Fruit fly (Drosophila melanogaster) whole organism, embryonic: ENCODE measurements around the gene CG43638.

Experiments
- Awh ChIP-seq: fragments of 200-800 bp; sonication (Bioruptor generic); IDR thresholded peaks from 2 replicates; pipeline ENCODE4, ENCODE4 v1.3.6; 2022; ENCODE audit warnings: missing biosample characterization, missing genetic modification characterization
- B-H1 ChIP-seq: fragments of 200-800 bp; sonication (Bioruptor generic); IDR thresholded peaks from 3 replicates; pipeline ENCODE4 v1.3.6; 2022; ENCODE audit warnings: missing biosample characterization, missing genetic modification characterization
- CG11504 ChIP-seq: fragments of 200-800 bp; sonication (Bioruptor generic); optimal IDR thresholded peaks from 3 replicates; lab custom pipeline; 2019; ENCODE audit warnings: missing biosample characterization, mild to moderate bottlenecking, missing genetic modification characterization, moderate library complexity
- CG11695 ChIP-seq: fragments of 200-800 bp; sonication (Bioruptor generic); IDR thresholded peaks from 3 replicates; pipeline ENCODE4 v1.3.6; 2022; ENCODE audit warnings: missing biosample characterization, missing genetic modification characterization
- CG12236 ChIP-seq: fragments of 200-800 bp; sonication (Bioruptor generic); optimal IDR thresholded peaks from 2 replicates; lab custom pipeline; 2016; ENCODE audit warnings: missing biosample characterization, missing genetic modification characterization
- CG12769 ChIP-seq: fragments of 200-800 bp; sonication (Bioruptor generic); optimal IDR thresholded peaks from 2 replicates; lab custom pipeline; 2019; ENCODE audit warnings: missing biosample characterization, mild to moderate bottlenecking, missing genetic modification characterization, moderate library complexity
- CG13424 ChIP-seq: fragments of 200-800 bp; sonication (Bioruptor generic); optimal IDR thresholded peaks from 2 replicates; lab custom pipeline; 2019; ENCODE audit warnings: missing biosample characterization, mild to moderate bottlenecking, missing genetic modification characterization, moderate library complexity
- CG13894 ChIP-seq: fragments of 200-800 bp; sonication (Bioruptor generic); optimal IDR thresholded peaks from 3 replicates; lab custom pipeline; 2018; ENCODE audit warnings: missing biosample characterization, mild to moderate bottlenecking, missing genetic modification characterization, moderate library complexity
- CG14710 ChIP-seq: fragments of 200-800 bp; sonication (Bioruptor generic); optimal IDR thresholded peaks from 3 replicates; lab custom pipeline; 2019; ENCODE audit warnings: missing biosample characterization, mild to moderate bottlenecking, missing genetic modification characterization, moderate library complexity
- CG16863 ChIP-seq: fragments of 200-800 bp; sonication (Bioruptor generic); optimal IDR thresholded peaks from 3 replicates; lab custom pipeline; 2016; ENCODE audit warnings: missing biosample characterization, missing genetic modification characterization
- CG17328 ChIP-seq: fragments of 200-800 bp; sonication (Bioruptor generic); IDR thresholded peaks from 2 replicates; pipeline ENCODE4 v1.3.6; 2022; ENCODE audit warnings: missing biosample characterization, missing genetic modification characterization
- CG18599 ChIP-seq: fragments of 200-800 bp; sonication (Bioruptor generic); optimal IDR thresholded peaks from 3 replicates; lab custom pipeline; 2017; ENCODE audit warnings: missing biosample characterization, missing genetic modification characterization, mild to moderate bottlenecking, moderate library complexity, missing genetic modification reagents
- CG2129 ChIP-seq: fragments of 200-800 bp; sonication (Bioruptor generic); IDR thresholded peaks from 2 replicates; pipeline ENCODE4 v1.3.6; 2022; ENCODE audit warnings: missing biosample characterization, missing genetic modification characterization; ENCODE audit not compliant: partially characterized antibody
- CG2202 ChIP-seq: fragments of 200-800 bp; sonication (Bioruptor generic); optimal IDR thresholded peaks from 2 replicates; lab custom pipeline; 2018; ENCODE audit warnings: missing biosample characterization, mild to moderate bottlenecking, missing genetic modification characterization
- CG2875 ChIP-seq: fragments of 200-800 bp; sonication (Bioruptor generic); optimal IDR thresholded peaks from 2 replicates; lab custom pipeline; 2017; ENCODE audit warnings: missing biosample characterization, mild to moderate bottlenecking, missing genetic modification characterization, missing genetic modification reagents
- CG30020 ChIP-seq: fragments of 200-800 bp; optimal IDR thresholded peaks from 2 replicates; lab custom pipeline; 2019; ENCODE audit warnings: missing biosample characterization, mild to moderate bottlenecking, missing genetic modification characterization, moderate library complexity
- CG31224 ChIP-seq: fragments of 200-800 bp; sonication (Bioruptor generic); IDR thresholded peaks from 2 replicates; pipeline ENCODE4 v1.3.6; 2022; ENCODE audit warnings: missing biosample characterization, missing genetic modification characterization
- CG4282 ChIP-seq: fragments of 200-800 bp; sonication (Bioruptor generic); optimal IDR thresholded peaks from 2 replicates; lab custom pipeline; 2016; ENCODE audit warnings: missing biosample characterization, missing genetic modification characterization
- CG7372 ChIP-seq: fragments of 200-800 bp; sonication (Bioruptor generic); IDR thresholded peaks from 2 replicates; pipeline ENCODE4 v1.3.6; 2022; ENCODE audit warnings: missing biosample characterization, missing genetic modification characterization
- CG8765 ChIP-seq: fragments of 200-800 bp; sonication (Bioruptor generic); IDR thresholded peaks from 2 replicates; pipeline ENCODE4 v1.3.6; 2022; ENCODE audit warnings: missing biosample characterization, missing genetic modification characterization
- CG9817 ChIP-seq: fragments of 200-800 bp; sonication (Bioruptor generic); optimal IDR thresholded peaks from 2 replicates; lab custom pipeline; 2018; ENCODE audit warnings: missing biosample characterization, mild to moderate bottlenecking, missing genetic modification characterization, moderate library complexity
- Deaf1 ChIP-seq: fragments of 200-800 bp; optimal IDR thresholded peaks from 3 replicates; lab custom pipeline; 2019; ENCODE audit warnings: missing biosample characterization, mild to moderate bottlenecking, missing genetic modification characterization, moderate library complexity
- Dip3 ChIP-seq: fragments of 200-800 bp; sonication (Bioruptor generic); optimal IDR thresholded peaks from 3 replicates; lab custom pipeline; 2016; ENCODE audit warnings: missing biosample characterization, missing genetic modification characterization
- Fer1 ChIP-seq: fragments of 200-800 bp; sonication (Bioruptor generic); optimal IDR thresholded peaks from 2 replicates; lab custom pipeline; 2017; ENCODE audit warnings: missing biosample characterization, mild to moderate bottlenecking, missing genetic modification characterization
- Gug ChIP-seq: fragments of 200-800 bp; sonication (Bioruptor generic); IDR thresholded peaks from 4 replicates; pipeline ENCODE4 v1.3.6; 2022; ENCODE audit warnings: missing biosample characterization, missing genetic modification characterization
- Hand ChIP-seq: fragments of 200-800 bp; sonication (Bioruptor generic); optimal IDR thresholded peaks from 2 replicates; lab custom pipeline; 2017; ENCODE audit warnings: mild to moderate bottlenecking, missing biosample characterization, missing genetic modification reagents, missing genetic modification characterization
- Hey ChIP-seq: fragments of 200-800 bp; sonication (Bioruptor generic); optimal IDR thresholded peaks from 3 replicates; lab custom pipeline; 2018; ENCODE audit warnings: missing biosample characterization, mild to moderate bottlenecking, missing genetic modification characterization
- HmgD ChIP-seq: fragments of 200-800 bp; sonication (Bioruptor generic); optimal IDR thresholded peaks from 3 replicates; lab custom pipeline; 2016; ENCODE audit warnings: missing biosample characterization, missing genetic modification characterization
- NC2β ChIP-seq: fragments of 200-800 bp; sonication (Bioruptor generic); optimal IDR thresholded peaks from 2 replicates; lab custom pipeline; 2016; ENCODE audit warnings: missing biosample characterization, missing genetic modification characterization
- Oli ChIP-seq: fragments of 200-800 bp; sonication (Bioruptor generic); optimal IDR thresholded peaks from 2 replicates; lab custom pipeline; 2018; ENCODE audit warnings: missing biosample characterization, mild to moderate bottlenecking, missing genetic modification characterization, moderate library complexity
- Sin3A ChIP-seq: fragments of >200 bp; optimal IDR thresholded peaks from 2 replicates; lab custom pipeline; 2018
- Stat92E ChIP-seq, 3 experiments: fragments of >200 bp in 2 of 3; fragments of 200-800 bp in 1 of 3; sonication (Bioruptor generic) in 1 of 3; optimal IDR thresholded peaks; 2 replicates each; lab custom pipeline; 2017 to 2019; ENCODE audit warnings: missing biosample characterization in 3 of 3, missing genetic modification characterization in 3 of 3, mild to moderate bottlenecking in 1 of 3, moderate library complexity in 1 of 3
- ara ChIP-seq: fragments of 200-800 bp; sonication (Bioruptor generic); IDR thresholded peaks from 2 replicates; pipeline ENCODE4 v1.3.6; 2022; ENCODE audit warnings: missing biosample characterization, missing genetic modification characterization
- bcd ChIP-seq: fragments of 200-800 bp; sonication (Bioruptor generic); optimal IDR thresholded peaks from 2 replicates; lab custom pipeline; 2017; ENCODE audit warnings: missing biosample characterization, mild to moderate bottlenecking, missing genetic modification characterization
- caup ChIP-seq: fragments of 200-800 bp; sonication (Bioruptor generic); optimal IDR thresholded peaks from 3 replicates; lab custom pipeline; 2017; ENCODE audit warnings: missing biosample characterization, mild to moderate bottlenecking, missing genetic modification characterization, moderate library complexity; ENCODE audit not compliant: severe bottlenecking
- dmrt11E ChIP-seq: fragments of 200-800 bp; sonication (Bioruptor generic); optimal IDR thresholded peaks from 3 replicates; lab custom pipeline; 2018; ENCODE audit warnings: missing biosample characterization, mild to moderate bottlenecking, missing genetic modification characterization, moderate library complexity
- ham ChIP-seq: fragments of 200-800 bp; sonication (Bioruptor generic); IDR thresholded peaks from 2 replicates; pipeline ENCODE4 v1.3.6; 2022; ENCODE audit warnings: missing biosample characterization, missing genetic modification characterization
- hbn ChIP-seq: fragments of 200-800 bp; sonication (Bioruptor generic); IDR thresholded peaks from 2 replicates; pipeline ENCODE4 v1.3.6; 2022; ENCODE audit warnings: missing biosample characterization, missing genetic modification characterization; ENCODE audit not compliant: partially characterized antibody
- her ChIP-seq: fragments of 200-800 bp; sonication (Bioruptor generic); optimal IDR thresholded peaks from 2 replicates; lab custom pipeline; 2016; ENCODE audit warnings: missing biosample characterization, missing genetic modification characterization
- knrl ChIP-seq: fragments of 200-800 bp; sonication (Bioruptor generic); IDR thresholded peaks from 3 replicates; pipeline ENCODE4 v1.3.6; 2022; ENCODE audit warnings: missing biosample characterization, missing genetic modification characterization; ENCODE audit not compliant: partially characterized antibody
- nerfin-1 ChIP-seq: fragments of 200-800 bp; sonication (Bioruptor generic); optimal IDR thresholded peaks from 3 replicates; lab custom pipeline; 2019; ENCODE audit warnings: missing biosample characterization, mild to moderate bottlenecking, missing genetic modification characterization, moderate library complexity
- odd ChIP-seq: fragments of 200-800 bp; sonication (Bioruptor generic); optimal IDR thresholded peaks from 2 replicates; lab custom pipeline; 2017; ENCODE audit warnings: missing biosample characterization, mild to moderate bottlenecking, missing genetic modification characterization
- pros ChIP-seq: fragments of 200-800 bp; sonication (Bioruptor generic); optimal IDR thresholded peaks from 3 replicates; lab custom pipeline; 2019; ENCODE audit warnings: missing biosample characterization, mild to moderate bottlenecking, missing genetic modification characterization, moderate library complexity
- sens ChIP-seq: fragments of 200-800 bp; sonication (Bioruptor generic); peaks from one replicate; lab custom pipeline; 2016; ENCODE audit warnings: missing biosample characterization, missing genetic modification characterization
- shn ChIP-seq: fragments of 200-800 bp; sonication (Bioruptor generic); optimal IDR thresholded peaks from 3 replicates; lab custom pipeline; 2016; ENCODE audit warnings: missing biosample characterization, missing genetic modification characterization
- stc ChIP-seq: fragments of 200-800 bp; sonication (Bioruptor generic); IDR thresholded peaks from 2 replicates; pipeline ENCODE4 v1.3.6; 2022; ENCODE audit warnings: missing biosample characterization, missing genetic modification characterization
- wek ChIP-seq: fragments of 200-800 bp; sonication (Bioruptor generic); optimal IDR thresholded peaks from 3 replicates; lab custom pipeline; 2018; ENCODE audit warnings: missing biosample characterization, mild to moderate bottlenecking, missing genetic modification characterization, moderate library complexity
- z ChIP-seq: fragments of 200-800 bp; sonication (Bioruptor generic); IDR thresholded peaks from 3 replicates; pipeline ENCODE4 v1.3.6; 2022; ENCODE audit warnings: missing biosample characterization, missing genetic modification characterization

Gene CG43638

DNA sequence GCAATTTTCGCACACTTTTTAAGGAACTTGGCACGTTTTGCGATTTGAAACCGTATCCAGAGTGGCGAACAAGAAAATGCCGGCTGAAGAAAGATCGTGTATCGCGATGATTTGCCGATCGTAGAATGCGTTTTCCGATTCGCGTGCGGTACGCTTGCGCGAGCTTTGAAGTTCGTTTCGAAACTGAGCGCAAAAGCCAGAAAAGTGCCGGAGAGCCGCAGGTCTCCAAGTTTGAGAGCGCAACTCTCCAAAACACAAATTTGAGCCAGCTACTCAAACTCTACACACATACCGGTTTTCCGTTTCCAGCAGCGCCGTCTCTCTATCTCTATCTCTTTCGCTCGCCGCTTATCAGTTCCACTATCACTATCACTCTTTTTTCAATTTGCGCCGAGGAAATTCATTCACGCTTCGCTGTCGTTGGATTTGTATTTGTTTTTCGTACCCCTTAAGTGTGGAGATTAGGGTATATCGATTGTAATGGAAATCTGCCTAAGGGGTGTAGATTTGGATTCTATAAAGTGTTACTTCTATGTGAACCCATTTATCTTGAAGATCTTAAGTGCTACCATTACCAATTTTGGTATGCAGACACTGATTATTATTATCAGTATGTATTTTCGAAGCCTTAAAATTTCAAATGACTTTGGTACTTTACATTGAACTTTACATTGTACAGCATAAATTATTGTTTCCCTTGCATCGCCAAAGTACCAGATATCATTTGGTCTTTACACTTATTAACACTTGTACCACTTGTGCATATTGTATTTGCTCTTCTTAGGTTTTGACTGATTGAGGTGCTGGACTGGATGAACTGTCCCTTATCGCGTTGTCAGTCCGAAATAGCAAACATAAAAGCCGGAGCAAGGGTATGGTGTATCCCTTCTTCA is 12.2 kb downstream of the CG43638 start (continued):
- TF ChIP-seq z (GFP tag; lab: Robert Waterston, UW) (peak; percentile 64; the same call in 1 of the 3 replicates), HmgD (GFP tag; lab: Kevin White, UChicago) (peak; percentile 3), CG8765 (0 out of 2 replicates have a peak, but pooled peaks have one; percentile 15), B-H1 (peak; percentile 48), CG2129 (no peak), CG11695 (no peak; the same call in 1 of the 3 replicates), CG12769 (tag; lab: Kevin White, UChicago) (peak; percentile 13), odd (GFP tag; lab: Kevin White, UChicago) (peak; percentile 58), sens (GFP tag; lab: Kevin White, UChicago) (peak; percentile 97), CG16863 (GFP tag; lab: Kevin White, UChicago) (peak; percentile 74), ara (peak; percentile 18; the same call in 1 of the 2 replicates), CG2202 (tag; lab: Kevin White, UChicago) (peak; percentile 33), Sin3A (lab: Kevin White, UChicago) (no peak), Hand (GFP tag; lab: Kevin White, UChicago) (peak; percentile 27), Hey (tag; lab: Kevin White, UChicago) (no peak), hbn (no peak; the same call in 1 of the 2 replicates), her (GFP tag; lab: Kevin White, UChicago) (peak; percentile 24), CG13424 (tag; lab: Kevin White, UChicago) (peak; percentile 62), NC2β (GFP tag; lab: Kevin White, UChicago) (peak; percentile 68), knrl (GFP tag; lab: Robert Waterston, UW) (no peak), wek (GFP tag; lab: Kevin White, UChicago) (no peak), dmrt11E (tag; lab: Kevin White, UChicago) (peak; percentile 74), CG14710 (tag; lab: Kevin White, UChicago) (peak; percentile 83), CG12236 (GFP tag; lab: Kevin White, UChicago) (peak; percentile 65), Dip3 (GFP tag; lab: Kevin White, UChicago) (peak; percentile 54), CG31224 (GFP tag; lab: Robert Waterston, UW) (no peak), stc (GFP tag; lab: Robert Waterston, UW) (peak; percentile 34), CG9817 (tag; lab: Kevin White, UChicago) (peak; percentile 44), CG7372 (GFP tag; lab: Robert Waterston, UW) (peak; percentile 55; the same call in 1 of the 2 replicates), Gug (GFP tag; lab: Robert Waterston, UW) (peak; percentile 45; the same call in 3 of the 4 replicates), caup (peak; percentile 32), CG11504 (peak; percentile 79), Stat92E (GFP tag; optimal IDR thresholded peaks at IDR 0.05; lab: Kevin White, UChicago) (no peak), shn (GFP tag; lab: Kevin White, UChicago) (peak; percentile 79), CG2875 (GFP tag; lab: Kevin White, UChicago) (peak; percentile 65), Awh (no peak; the same call in 1 of the 2 replicates), CG4282 (GFP tag; lab: Kevin White, UChicago) (no peak), CG17328 (peak; percentile 15; the same call in 1 of the 2 replicates), Deaf1 (peak; percentile 75), Fer1 (GFP tag; lab: Kevin White, UChicago) (peak; percentile 62), Oli (tag; lab: Kevin White, UChicago) (peak; percentile 78), ham (GFP tag; lab: Robert Waterston, UW) (no peak), bcd (GFP tag; lab: Kevin White, UChicago) (peak; percentile 70), CG30020 (tag; lab: Kevin White, UChicago) (peak; percentile 3), nerfin-1 (tag; lab: Kevin White, UChicago) (no peak), CG18599 (GFP tag; lab: Kevin White, UChicago) (peak; percentile 81), pros (GFP tag; lab: Kevin White, UChicago) (peak; percentile 30), CG13894 (no peak)
